Worm (Caenorhabditis elegans): Measurements from ENCODE around the gene oac-41.

- no peak for TF ChIP-seq ref-1 (GFP tag; conservative IDR thresholded peaks at IDR 0.05)
- no peak for TF ChIP-seq tab-1 (GFP tag; IDR thresholded peaks at IDR 0.05)
- TF ChIP-seq ztf-23 (GFP tag; IDR thresholded peaks at IDR 0.05), result no peak
- no peak for TF ChIP-seq klf-2 (GFP tag; conservative IDR thresholded peaks at IDR 0.05)
- no peak for TF ChIP-seq ztf-29 (GFP tag; IDR thresholded peaks at IDR 0.05)
- no peak for TF ChIP-seq flt-1 (GFP tag; IDR thresholded peaks at IDR 0.05)
- no peak for TF ChIP-seq med-1 (GFP tag; optimal IDR thresholded peaks at IDR 0.05; ENCODE audit: insufficient read depth)
Observed at ce11 chrV:9069680-9070079, 47.7 kb upstream of the oac-41 start, which contains the start of gene T27E4.5.

Measured in whole organism, midembryonic.